Worm (Caenorhabditis elegans) whole organism, mixed stage, embryonic: ENCODE results near the gene Y48E1C.2.
A peak's percentile ranks its signal among the peaks of the same experiment; 100 is the strongest.

Experiments used
- M03D4.4 ChIP-seq: sonication (generic microtip); optimal IDR thresholded peaks from 2 replicates; lab custom pipeline; 2017; ENCODE audit warnings: mild to moderate bottlenecking, missing genetic modification characterization, missing compliant biosample characterization
- bed-3 ChIP-seq: fragments of 200-800 bp; sonication (Bioruptor generic); optimal IDR thresholded peaks from 3 replicates; lab custom pipeline; 2018; ENCODE audit warnings: mild to moderate bottlenecking, missing genetic modification characterization, moderate library complexity, missing compliant biosample characterization
- blmp-1 ChIP-seq: fragments of 150-350 bp; optimal IDR thresholded peaks from 2 replicates; lab custom pipeline; 2014; ENCODE audit warnings: missing biosample characterization, missing genetic modification characterization
- ceh-39 ChIP-seq: fragments of 150-350 bp; optimal IDR thresholded peaks from 2 replicates; lab custom pipeline; 2014; ENCODE audit warnings: missing biosample characterization, missing genetic modification characterization
- ceh-43 ChIP-seq: fragments of 200-800 bp; sonication (Bioruptor generic); optimal IDR thresholded peaks from 2 replicates; lab custom pipeline; 2018; ENCODE audit warnings: mild to moderate bottlenecking, missing genetic modification characterization, moderate library complexity, missing compliant biosample characterization
- ceh-83 ChIP-seq: fragments of 200-800 bp; sonication (Bioruptor generic); optimal IDR thresholded peaks from 2 replicates; lab custom pipeline; 2018; ENCODE audit warnings: mild to moderate bottlenecking, missing genetic modification characterization, missing compliant biosample characterization
- ces-1 ChIP-seq: fragments of 150-350 bp; optimal IDR thresholded peaks from 2 replicates; lab custom pipeline; 2014; ENCODE audit warnings: missing biosample characterization, missing genetic modification reagents, missing genetic modification characterization
- cnd-1 ChIP-seq: fragments of 200-800 bp; sonication (Bioruptor generic); optimal IDR thresholded peaks from 2 replicates; lab custom pipeline; 2018; ENCODE audit warnings: mild to moderate bottlenecking, missing genetic modification characterization, missing compliant biosample characterization
- drap-1 ChIP-seq: fragments of 200-800 bp; sonication (Bioruptor generic); optimal IDR thresholded peaks from 3 replicates; lab custom pipeline; 2018; ENCODE audit warnings: mild to moderate bottlenecking, missing genetic modification characterization, missing compliant biosample characterization
- elt-1 ChIP-seq: sonication (generic microtip); optimal IDR thresholded peaks from 2 replicates; lab custom pipeline; 2017; ENCODE audit warnings: missing genetic modification characterization, mild to moderate bottlenecking, missing compliant biosample characterization, antibody characterized with exemption, moderate library complexity, borderline replicate concordance; ENCODE audit not compliant: insufficient read depth
- elt-3 ChIP-seq: fragments of 150-350 bp; optimal IDR thresholded peaks from 2 replicates; lab custom pipeline; 2014; ENCODE audit warnings: missing biosample characterization, missing genetic modification characterization
- flh-1 ChIP-seq: fragments of 200-800 bp; sonication (Bioruptor generic); optimal IDR thresholded peaks from 2 replicates; lab custom pipeline; 2018; ENCODE audit warnings: mild to moderate bottlenecking, missing genetic modification characterization, moderate library complexity, missing compliant biosample characterization
- ham-2 ChIP-seq: fragments of 200-800 bp; sonication (Bioruptor generic); optimal IDR thresholded peaks from 2 replicates; lab custom pipeline; 2018; ENCODE audit warnings: mild to moderate bottlenecking, missing genetic modification characterization, missing compliant biosample characterization
- hlh-1 ChIP-seq: fragments of 150-350 bp; optimal IDR thresholded peaks from 2 replicates; lab custom pipeline; 2014; ENCODE audit warnings: missing biosample characterization, missing genetic modification reagents, missing genetic modification characterization
- lin-13 ChIP-seq: fragments of 150-350 bp; optimal IDR thresholded peaks from 2 replicates; lab custom pipeline; 2014; ENCODE audit warnings: missing biosample characterization, missing genetic modification characterization
- lin-32 ChIP-seq: fragments of 200-800 bp; sonication (Bioruptor generic); optimal IDR thresholded peaks from 2 replicates; lab custom pipeline; 2018; ENCODE audit warnings: mild to moderate bottlenecking, missing genetic modification characterization, missing compliant biosample characterization
- lsy-2 ChIP-seq: fragments of 150-350 bp; optimal IDR thresholded peaks from 2 replicates; lab custom pipeline; 2014; ENCODE audit warnings: missing biosample characterization, missing genetic modification characterization
- mab-5 ChIP-seq: fragments of 150-350 bp; optimal IDR thresholded peaks from 2 replicates; lab custom pipeline; 2014; ENCODE audit warnings: missing biosample characterization, missing genetic modification characterization
- mep-1 ChIP-seq: fragments of 150-350 bp; optimal IDR thresholded peaks from 2 replicates; lab custom pipeline; 2017; ENCODE audit warnings: missing biosample characterization, missing genetic modification reagents, missing genetic modification characterization, inconsistent platforms
- mls-2 ChIP-seq: sonication (generic microtip); optimal IDR thresholded peaks from 2 replicates; lab custom pipeline; 2016; ENCODE audit warnings: mild to moderate bottlenecking, missing genetic modification characterization, moderate library complexity, missing compliant biosample characterization
- nhr-12 ChIP-seq: fragments of 150-350 bp; optimal IDR thresholded peaks from 2 replicates; lab custom pipeline; 2014; ENCODE audit warnings: missing biosample characterization, missing genetic modification characterization
- nhr-2 ChIP-seq: fragments of 150-350 bp; optimal IDR thresholded peaks from 2 replicates; lab custom pipeline; 2014; ENCODE audit warnings: missing biosample characterization, missing genetic modification characterization
- nhr-237 ChIP-seq: fragments of 150-350 bp; optimal IDR thresholded peaks from 2 replicates; lab custom pipeline; 2014; ENCODE audit warnings: missing biosample characterization, missing genetic modification characterization
- nhr-28 ChIP-seq: fragments of 150-350 bp; optimal IDR thresholded peaks from 2 replicates; lab custom pipeline; 2014; ENCODE audit warnings: missing biosample characterization, missing genetic modification characterization
- nhr-76 ChIP-seq: sonication (generic microtip); optimal IDR thresholded peaks from 2 replicates; lab custom pipeline; 2017; ENCODE audit warnings: missing biosample characterization, missing genetic modification characterization
- pha-4 ChIP-seq: fragments of 150-350 bp; optimal IDR thresholded peaks from 2 replicates; lab custom pipeline; 2018; ENCODE audit warnings: missing biosample characterization, missing genetic modification reagents, missing genetic modification characterization
- sem-2 ChIP-seq: fragments of 200-800 bp; sonication (Bioruptor generic); optimal IDR thresholded peaks from 2 replicates; lab custom pipeline; 2018; ENCODE audit warnings: mild to moderate bottlenecking, missing genetic modification characterization, missing compliant biosample characterization
- snpc-4 ChIP-seq: fragments of 150-350 bp; optimal IDR thresholded peaks from 2 replicates; lab custom pipeline; 2014; ENCODE audit warnings: missing biosample characterization, missing genetic modification characterization
- sptf-1 ChIP-seq: sonication (generic microtip); optimal IDR thresholded peaks from 2 replicates; lab custom pipeline; 2017; ENCODE audit warnings: mild to moderate bottlenecking, missing genetic modification characterization, moderate library complexity, missing compliant biosample characterization
- tbx-8 ChIP-seq: fragments of 200-800 bp; sonication (Bioruptor generic); optimal IDR thresholded peaks from 2 replicates; lab custom pipeline; 2018; ENCODE audit warnings: mild to moderate bottlenecking, missing genetic modification characterization, moderate library complexity, missing compliant biosample characterization
- unc-120 ChIP-seq: sonication (generic microtip); optimal IDR thresholded peaks from 2 replicates; lab custom pipeline; 2017; ENCODE audit warnings: missing genetic modification characterization, missing compliant biosample characterization; ENCODE audit not compliant: poor library complexity, severe bottlenecking
- unc-39 ChIP-seq: fragments of 150-350 bp; optimal IDR thresholded peaks from 2 replicates; lab custom pipeline; 2014; ENCODE audit warnings: missing biosample characterization, missing genetic modification characterization
- unc-62 ChIP-seq: fragments of 150-350 bp; optimal IDR thresholded peaks from 2 replicates; lab custom pipeline; 2014; ENCODE audit warnings: missing biosample characterization, missing genetic modification reagents, missing genetic modification characterization
- zip-8 ChIP-seq: fragments of 150-350 bp; optimal IDR thresholded peaks from 2 replicates; lab custom pipeline; 2014; ENCODE audit warnings: missing biosample characterization, missing genetic modification characterization
- ztf-11 ChIP-seq: fragments of 150-350 bp; optimal IDR thresholded peaks from 2 replicates; lab custom pipeline; 2014; ENCODE audit warnings: missing biosample characterization, missing genetic modification characterization

Gene Y48E1C.2

DNA sequence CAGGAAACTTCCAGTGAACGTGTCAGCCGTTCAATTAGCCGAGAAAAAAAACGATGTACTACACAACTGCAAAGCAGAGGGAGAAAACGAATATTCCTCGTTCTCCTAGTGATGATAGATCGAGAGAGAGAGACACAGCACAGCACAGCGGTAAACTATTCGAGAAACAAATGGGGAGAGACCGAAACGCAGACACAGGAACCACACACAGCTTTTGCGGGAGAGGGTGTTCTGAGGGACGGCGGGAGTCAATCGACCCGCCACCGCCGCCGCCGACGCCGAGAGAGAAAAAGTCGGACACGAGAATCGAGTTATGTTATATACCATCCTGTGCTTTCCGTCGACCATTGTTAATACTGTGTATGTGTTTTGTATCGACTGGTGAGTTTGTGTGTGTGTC, 32.3 kb downstream of the Y48E1C.2 start:
- TF ChIP-seq nhr-237 (tag; lab: Kevin White, UChicago), result no peak
- no peak for TF ChIP-seq mep-1 (tag; lab: Kevin White, UChicago)
- peak; percentile 41 for TF ChIP-seq pha-4
- no peak for TF ChIP-seq snpc-4 (tag; lab: Kevin White, UChicago)
- no peak for TF ChIP-seq M03D4.4
- no peak for TF ChIP-seq nhr-2
- TF ChIP-seq tbx-8 (GFP tag; lab: Kevin White, UChicago), result no peak
- TF ChIP-seq ceh-39 (tag; lab: Kevin White, UChicago), result no peak
- TF ChIP-seq blmp-1 (tag; lab: Kevin White, UChicago), result no peak
- TF ChIP-seq flh-1 (GFP tag; lab: Kevin White, UChicago), result no peak
- no peak for TF ChIP-seq elt-3 (tag; lab: Kevin White, UChicago)
- TF ChIP-seq lsy-2 (tag; lab: Kevin White, UChicago), result no peak
- no peak for TF ChIP-seq mls-2 (tag; lab: Kevin White, UChicago)
- no peak for TF ChIP-seq ces-1 (GFP tag; lab: Kevin White, UChicago)
- TF ChIP-seq sptf-1 (tag; lab: Kevin White, UChicago), result no peak
- no peak for TF ChIP-seq sem-2 (GFP tag; lab: Kevin White, UChicago)
- no peak for TF ChIP-seq nhr-76 (tag; lab: Kevin White, UChicago)
- TF ChIP-seq bed-3, result no peak
- no peak for TF ChIP-seq nhr-28 (tag; lab: Kevin White, UChicago)
- peak; percentile 18 for TF ChIP-seq cnd-1 (tag; lab: Kevin White, UChicago)
- TF ChIP-seq lin-13, result no peak
- TF ChIP-seq unc-39 (tag; lab: Kevin White, UChicago), result no peak
- TF ChIP-seq drap-1, result no peak
- TF ChIP-seq elt-1 (tag; lab: Kevin White, UChicago), result no peak
- peak; percentile 32 for TF ChIP-seq unc-120 (tag; lab: Kevin White, UChicago)
- no peak for TF ChIP-seq ham-2 (GFP tag; lab: Kevin White, UChicago)
- peak; percentile 49 for TF ChIP-seq unc-62 (GFP tag; lab: Kevin White, UChicago)
- no peak for TF ChIP-seq lin-32 (GFP tag; lab: Kevin White, UChicago)
- no peak for TF ChIP-seq ceh-83 (GFP tag; lab: Kevin White, UChicago)
- no peak for TF ChIP-seq zip-8 (tag; lab: Kevin White, UChicago)
- TF ChIP-seq ztf-11 (tag; lab: Kevin White, UChicago), result no peak
- TF ChIP-seq hlh-1 (tag; lab: Kevin White, UChicago), result peak; percentile 28
- TF ChIP-seq ceh-43 (GFP tag; lab: Kevin White, UChicago), result no peak
- no peak for TF ChIP-seq nhr-12 (tag; lab: Kevin White, UChicago)
- TF ChIP-seq mab-5 (tag; lab: Kevin White, UChicago), result no peak

DNA sequence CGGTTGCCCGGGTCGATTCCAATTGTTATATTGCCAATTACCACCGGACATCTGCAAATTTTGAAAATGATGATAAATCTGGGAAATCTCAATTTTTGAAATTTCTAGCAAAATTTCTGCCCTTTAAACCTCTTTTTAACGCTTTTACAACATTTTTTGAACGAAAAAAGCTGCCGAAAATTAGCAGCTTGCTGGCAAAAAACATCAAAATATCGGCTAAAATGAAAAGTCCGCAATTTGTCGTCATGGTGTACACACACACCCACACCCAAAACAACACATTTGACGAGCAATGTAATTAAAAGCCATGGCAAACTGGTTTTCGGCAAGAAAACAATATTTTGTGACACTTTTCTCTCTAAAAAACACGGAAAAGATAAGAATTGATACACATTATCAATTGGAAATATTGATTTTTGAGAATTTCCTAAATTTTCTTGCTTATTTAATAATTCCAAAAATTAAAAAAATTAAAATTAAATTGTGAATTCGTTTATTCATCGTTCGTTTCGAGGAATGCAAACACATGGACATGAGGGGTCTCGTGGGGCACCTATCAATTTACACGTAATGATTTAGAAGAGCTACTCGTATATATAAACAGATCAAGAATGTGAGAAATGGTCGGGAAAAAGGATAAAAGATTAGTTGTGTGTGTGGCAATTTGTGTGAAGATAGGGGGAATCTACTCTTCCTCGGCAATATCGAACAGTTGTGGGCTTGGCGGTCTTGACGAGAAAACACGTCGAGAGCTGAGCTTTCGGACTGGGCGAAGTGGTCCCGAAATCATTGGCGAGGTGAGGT, 36.5 kb downstream of the Y48E1C.2 start, which contains the start of gene pqn-27:
Gene pqn-27, minus strand, starts transcription at position 51 of the 804 bp plus-strand sequence.
- TF ChIP-seq sptf-1 (tag; lab: Kevin White, UChicago) (peak; percentile 19), pha-4 (peak; percentile 26), zip-8 (tag; lab: Kevin White, UChicago) (no peak), ces-1 (GFP tag; lab: Kevin White, UChicago) (peak; percentile 87), mab-5 (tag; lab: Kevin White, UChicago) (peak; percentile 44), cnd-1 (tag; lab: Kevin White, UChicago) (no peak), mep-1 (tag; lab: Kevin White, UChicago) (peak; percentile 50), unc-62 (GFP tag; lab: Kevin White, UChicago) (peak; percentile 23), M03D4.4 (no peak), snpc-4 (tag; lab: Kevin White, UChicago) (no peak), lsy-2 (tag; lab: Kevin White, UChicago) (peak; percentile 59), ztf-11 (tag; lab: Kevin White, UChicago) (no peak), ham-2 (GFP tag; lab: Kevin White, UChicago) (peak; percentile 46), hlh-1 (tag; lab: Kevin White, UChicago) (peak; percentile 18), nhr-237 (tag; lab: Kevin White, UChicago) (peak; percentile 19)
